Worm (Caenorhabditis elegans) whole organism, L1 larva: ENCODE measurements around the gene R12B2.13.

ENCODE experiments used
- C16A3.4 ChIP-seq: fragments of 150-350 bp; optimal IDR thresholded peaks from 2 replicates; lab custom pipeline; 2014; ENCODE audit warnings: missing biosample characterization, missing genetic modification characterization
- C34B4.2 ChIP-seq: sonication (generic microtip); optimal IDR thresholded peaks from 2 replicates; lab custom pipeline; 2017; ENCODE audit warnings: mild to moderate bottlenecking, missing genetic modification characterization, missing compliant biosample characterization
- aha-1 ChIP-seq: fragments of 150-350 bp; optimal IDR thresholded peaks from 2 replicates; lab custom pipeline; 2014; ENCODE audit warnings: missing biosample characterization, missing genetic modification characterization
- alr-1 ChIP-seq: fragments of 200-800 bp; sonication (Bioruptor generic); optimal IDR thresholded peaks from 2 replicates; lab custom pipeline; 2018; ENCODE audit warnings: borderline replicate concordance, mild to moderate bottlenecking, missing genetic modification characterization, missing compliant biosample characterization
- aly-2 ChIP-seq: fragments of 150-350 bp; optimal IDR thresholded peaks from 2 replicates; lab custom pipeline; 2014; ENCODE audit warnings: missing biosample characterization, missing genetic modification characterization
- ama-1 ChIP-seq: fragments of 150-350 bp; optimal IDR thresholded peaks from 2 replicates; lab custom pipeline; 2014
- blmp-1 ChIP-seq: fragments of 150-350 bp; optimal IDR thresholded peaks from 2 replicates; lab custom pipeline; 2014; ENCODE audit warnings: missing biosample characterization, missing genetic modification characterization
- ceh-82 ChIP-seq, 3 experiments: fragments of 150-350 bp in 1 of 3; sonication (generic microtip) in 2 of 3; optimal IDR thresholded peaks; 2 replicates each; lab custom pipeline; 2014 to 2017; ENCODE audit warnings: missing biosample characterization in 3 of 3, missing genetic modification characterization in 3 of 3
- ceh-88 ChIP-seq: fragments of 200-800 bp; sonication (Bioruptor generic); IDR thresholded peaks from 2 replicates; pipeline ENCODE4 v1.3.6; 2022; ENCODE audit warnings: missing genetic modification characterization, missing compliant biosample characterization
- ceh-90 ChIP-seq: sonication (generic microtip); optimal IDR thresholded peaks from 2 replicates; lab custom pipeline; 2016; ENCODE audit warnings: missing genetic modification characterization, missing compliant biosample characterization
- dsc-1 ChIP-seq: sonication (generic microtip); optimal IDR thresholded peaks from 2 replicates; lab custom pipeline; 2016; ENCODE audit warnings: mild to moderate bottlenecking, missing genetic modification characterization, missing compliant biosample characterization
- efl-1 ChIP-seq, 4 experiments: fragments of 150-350 bp; optimal IDR thresholded peaks in 3 of 4; peaks in 1 of 4; 1 replicate in 1 of 4; 2 replicates in 3 of 4; lab custom pipeline; 2014; ENCODE audit warnings: missing biosample characterization in 2 of 4, missing genetic modification characterization in 2 of 4, missing genetic modification reagents in 2 of 4
- efl-3 ChIP-seq: fragments of 200-800 bp; sonication (Bioruptor generic); optimal IDR thresholded peaks from 2 replicates; lab custom pipeline; 2018; ENCODE audit warnings: mild to moderate bottlenecking, missing genetic modification characterization, missing compliant biosample characterization
- egl-13 ChIP-seq: sonication (generic microtip); optimal IDR thresholded peaks from 2 replicates; lab custom pipeline; 2016; ENCODE audit warnings: missing genotype, missing genetic modification reagents, missing genetic modification characterization, missing compliant biosample characterization
- elt-3 ChIP-seq, 6 experiments: fragments of 150-350 bp in 1 of 6; sonication (generic microtip); optimal IDR thresholded peaks; 2 replicates each; lab custom pipeline; 2017 to 2018; ENCODE audit warnings: missing biosample characterization in 6 of 6, missing genetic modification characterization in 6 of 6, inconsistent platforms in 1 of 6
- fkh-10 ChIP-seq: sonication (generic microtip); optimal IDR thresholded peaks from 2 replicates; lab custom pipeline; 2017; ENCODE audit warnings: missing biosample characterization, missing genetic modification reagents, missing genetic modification characterization
- fkh-4 ChIP-seq: sonication (generic microtip); optimal IDR thresholded peaks from 2 replicates; lab custom pipeline; 2016; ENCODE audit warnings: missing compliant biosample characterization, missing genetic modification characterization, borderline replicate concordance
- grh-1 ChIP-seq: fragments of 200-800 bp; sonication (Bioruptor generic); IDR thresholded peaks from 2 replicates; pipeline ENCODE4 v1.3.6; 2022; ENCODE audit warnings: missing genetic modification reagents, missing genetic modification characterization, missing compliant biosample characterization
- hlh-17 ChIP-seq: fragments of 200-800 bp; sonication (Bioruptor generic); optimal IDR thresholded peaks from 2 replicates; lab custom pipeline; 2018; ENCODE audit warnings: missing genetic modification characterization, mild to moderate bottlenecking, missing compliant biosample characterization, moderate library complexity, borderline replicate concordance
- hpl-2 ChIP-seq: fragments of 150-350 bp; optimal IDR thresholded peaks from 2 replicates; lab custom pipeline; 2014; ENCODE audit warnings: missing biosample characterization, missing genetic modification reagents, missing genetic modification characterization
- irx-1 ChIP-seq: sonication (generic microtip); optimal IDR thresholded peaks from 2 replicates; lab custom pipeline; 2016; ENCODE audit warnings: missing genetic modification characterization, missing compliant biosample characterization
- lin-35 ChIP-seq, 2 experiments: fragments of 150-350 bp; optimal IDR thresholded peaks; 2 replicates each; lab custom pipeline; 2014; ENCODE audit warnings: missing biosample characterization in 2 of 2, missing genetic modification characterization in 2 of 2, missing genetic modification reagents in 2 of 2
- lin-39 ChIP-seq: fragments of 150-350 bp; optimal IDR thresholded peaks from 2 replicates; lab custom pipeline; 2014; ENCODE audit warnings: missing biosample characterization, missing genetic modification reagents, missing genetic modification characterization
- lsy-2 ChIP-seq, 2 experiments: fragments of 150-350 bp; optimal IDR thresholded peaks; 2 replicates each; lab custom pipeline; 2014; ENCODE audit warnings: missing biosample characterization in 2 of 2, missing genetic modification characterization in 2 of 2
- mab-9 ChIP-seq: fragments of 200-800 bp; sonication (Bioruptor generic); IDR thresholded peaks from 2 replicates; pipeline ENCODE4 v1.3.6; 2022; ENCODE audit warnings: missing genetic modification reagents, missing genetic modification characterization, missing compliant biosample characterization
- mdl-1 ChIP-seq, 2 experiments: fragments of 150-350 bp; optimal IDR thresholded peaks; 2 replicates each; lab custom pipeline; 2014 to 2017; ENCODE audit warnings: missing biosample characterization in 2 of 2, missing genetic modification characterization in 2 of 2, inconsistent platforms in 1 of 2
- mep-1 ChIP-seq: fragments of 150-350 bp; optimal IDR thresholded peaks from 2 replicates; lab custom pipeline; 2014; ENCODE audit warnings: missing biosample characterization, missing genetic modification characterization
- nhr-12 ChIP-seq: sonication (generic microtip); optimal IDR thresholded peaks from 2 replicates; lab custom pipeline; 2017; ENCODE audit warnings: missing biosample characterization, missing genetic modification characterization
- nhr-20 ChIP-seq: sonication (generic microtip); optimal IDR thresholded peaks from 2 replicates; lab custom pipeline; 2016; ENCODE audit warnings: mild to moderate bottlenecking, missing genetic modification characterization, missing compliant biosample characterization
- nhr-237 ChIP-seq: fragments of 150-350 bp; optimal IDR thresholded peaks from 2 replicates; lab custom pipeline; 2014; ENCODE audit warnings: missing biosample characterization, missing genetic modification characterization
- nhr-28 ChIP-seq: fragments of 150-350 bp; optimal IDR thresholded peaks from 2 replicates; lab custom pipeline; 2014; ENCODE audit warnings: missing biosample characterization, missing genetic modification characterization
- nhr-47 ChIP-seq: sonication (generic microtip); optimal IDR thresholded peaks from 2 replicates; lab custom pipeline; 2016; ENCODE audit warnings: mild to moderate bottlenecking, missing genetic modification characterization, moderate library complexity, missing compliant biosample characterization
- nhr-71 ChIP-seq: sonication (generic microtip); optimal IDR thresholded peaks from 2 replicates; lab custom pipeline; 2016; ENCODE audit warnings: mild to moderate bottlenecking, missing genetic modification characterization, moderate library complexity, missing compliant biosample characterization
- nhr-77 ChIP-seq: fragments of 150-350 bp; optimal IDR thresholded peaks from 2 replicates; lab custom pipeline; 2014; ENCODE audit warnings: missing biosample characterization, missing genetic modification characterization
- nhr-85 ChIP-seq: sonication (generic microtip); peaks from one replicate; lab custom pipeline; 2016; ENCODE audit warnings: missing genetic modification characterization, inconsistent platforms, missing compliant biosample characterization
- pqm-1 ChIP-seq: sonication (generic microtip); optimal IDR thresholded peaks from 3 replicates; lab custom pipeline; 2017; ENCODE audit warnings: missing biosample characterization, missing genetic modification characterization
- rnt-1 ChIP-seq: sonication (generic microtip); optimal IDR thresholded peaks from 2 replicates; lab custom pipeline; 2016; ENCODE audit warnings: mild to moderate bottlenecking, missing genetic modification characterization, moderate library complexity, missing compliant biosample characterization
- skn-1 ChIP-seq: fragments of 150-350 bp; optimal IDR thresholded peaks from 2 replicates; lab custom pipeline; 2014; ENCODE audit warnings: missing biosample characterization, missing genetic modification characterization
- sox-4 ChIP-seq: sonication (generic microtip); optimal IDR thresholded peaks from 2 replicates; lab custom pipeline; 2016; ENCODE audit warnings: missing genetic modification characterization, missing compliant biosample characterization
- swsn-7 ChIP-seq: sonication (generic microtip); optimal IDR thresholded peaks from 2 replicates; lab custom pipeline; 2016; ENCODE audit warnings: missing genetic modification characterization, missing compliant biosample characterization
- tbx-2 ChIP-seq: sonication (generic microtip); optimal IDR thresholded peaks from 2 replicates; lab custom pipeline; 2016; ENCODE audit warnings: missing genetic modification characterization, missing compliant biosample characterization
- tlp-1 ChIP-seq: fragments of 150-350 bp; optimal IDR thresholded peaks from 2 replicates; lab custom pipeline; 2014; ENCODE audit warnings: missing biosample characterization, missing genetic modification characterization
- unc-30 ChIP-seq: sonication (generic microtip); optimal IDR thresholded peaks from 2 replicates; lab custom pipeline; 2017; ENCODE audit warnings: missing biosample characterization, missing genetic modification characterization
- unc-98 ChIP-seq: fragments of 200-800 bp; sonication (Bioruptor generic); IDR thresholded peaks from 2 replicates; pipeline ENCODE4 v1.3.6; 2022; ENCODE audit warnings: missing genetic modification characterization, missing compliant biosample characterization
- vab-15 ChIP-seq: sonication (generic microtip); optimal IDR thresholded peaks from 2 replicates; lab custom pipeline; 2017; ENCODE audit warnings: missing genotype, mild to moderate bottlenecking, missing genetic modification characterization, missing compliant biosample characterization
- zip-4 ChIP-seq: fragments of 200-800 bp; sonication (Bioruptor generic); optimal IDR thresholded peaks from 2 replicates; lab custom pipeline; 2018; ENCODE audit warnings: mild to moderate bottlenecking, missing genetic modification characterization, moderate library complexity, missing compliant biosample characterization
- ztf-11 ChIP-seq, 2 experiments: sonication (generic microtip); optimal IDR thresholded peaks; 2 replicates each; lab custom pipeline; 2016 to 2017; ENCODE audit warnings: missing genetic modification characterization in 2 of 2, missing biosample characterization in 1 of 2, missing compliant biosample characterization in 1 of 2

R12B2.13 gene

DNA sequence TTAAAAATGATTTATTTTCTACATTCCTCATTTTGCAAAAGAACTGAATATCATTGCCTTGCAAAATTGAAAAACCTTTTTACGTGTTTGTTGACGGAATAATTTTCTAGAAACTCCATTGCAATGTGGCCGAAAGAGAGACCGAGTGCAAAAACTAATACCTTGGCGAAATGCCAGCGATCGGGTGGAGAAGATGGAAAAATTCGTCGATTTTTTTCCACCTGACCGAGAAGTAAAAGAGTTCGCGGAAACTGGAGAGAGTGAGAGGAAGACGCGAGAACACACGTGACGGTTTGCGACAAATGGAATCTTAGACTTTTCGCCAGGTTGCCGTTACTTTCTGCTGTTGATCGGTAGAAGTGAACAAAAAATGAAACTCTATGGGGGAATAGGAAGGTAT lies 8.4 kb upstream of the R12B2.13 start (continued):
- no peak for TF ChIP-seq unc-98
- peak; percentile 92 for TF ChIP-seq nhr-85 (tag; lab: Kevin White, UChicago)
- no peak for TF ChIP-seq nhr-77 (tag; lab: Kevin White, UChicago)
- TF ChIP-seq mep-1 (tag; lab: Kevin White, UChicago), result peak; percentile 52
- TF ChIP-seq efl-3 (GFP tag; lab: Kevin White, UChicago), result no peak
- TF ChIP-seq irx-1, result no peak
- TF ChIP-seq elt-3 (tag; optimal IDR thresholded peaks at IDR 0.05; lab: Kevin White, UChicago), result peak in 1 of 6 experiments; percentile 64
- no peak for TF ChIP-seq unc-30 (tag; lab: Kevin White, UChicago)
- no peak for TF ChIP-seq C34B4.2
- peak; percentile 77 for TF ChIP-seq nhr-20
- TF ChIP-seq aha-1 (tag; lab: Kevin White, UChicago), result no peak
- TF ChIP-seq fkh-10 (GFP tag; lab: Kevin White, UChicago), result no peak
- no peak for TF ChIP-seq ztf-11 (tag; optimal IDR thresholded peaks at IDR 0.05; lab: Kevin White, UChicago)
- TF ChIP-seq rnt-1 (tag; lab: Kevin White, UChicago), result peak; percentile 26
- TF ChIP-seq C16A3.4 (tag; lab: Kevin White, UChicago), result peak; percentile 44
- TF ChIP-seq efl-1 (optimal IDR thresholded peaks at IDR 0.05; lab: Kevin White, UChicago), result peak in 1 of 2 experiments; percentile 17
- peak; percentile 16 to 53 for TF ChIP-seq efl-1 (GFP tag; optimal IDR thresholded peaks at IDR 0.05 in 1 of 2; lab: Kevin White, UChicago)
- TF ChIP-seq lsy-2 (tag; optimal IDR thresholded peaks at IDR 0.05; lab: Kevin White, UChicago), result peak in 1 of 2 experiments; percentile 74
- TF ChIP-seq ceh-82 (tag; optimal IDR thresholded peaks at IDR 0.05; lab: Kevin White, UChicago), result peak in 1 of 3 experiments; percentile 20
- TF ChIP-seq tbx-2, result peak; percentile 46
- no peak for TF ChIP-seq nhr-12 (tag; lab: Kevin White, UChicago)
- TF ChIP-seq hlh-17 (GFP tag; lab: Kevin White, UChicago), result no peak
- no peak for TF ChIP-seq egl-13 (tag; lab: Kevin White, UChicago)

DNA sequence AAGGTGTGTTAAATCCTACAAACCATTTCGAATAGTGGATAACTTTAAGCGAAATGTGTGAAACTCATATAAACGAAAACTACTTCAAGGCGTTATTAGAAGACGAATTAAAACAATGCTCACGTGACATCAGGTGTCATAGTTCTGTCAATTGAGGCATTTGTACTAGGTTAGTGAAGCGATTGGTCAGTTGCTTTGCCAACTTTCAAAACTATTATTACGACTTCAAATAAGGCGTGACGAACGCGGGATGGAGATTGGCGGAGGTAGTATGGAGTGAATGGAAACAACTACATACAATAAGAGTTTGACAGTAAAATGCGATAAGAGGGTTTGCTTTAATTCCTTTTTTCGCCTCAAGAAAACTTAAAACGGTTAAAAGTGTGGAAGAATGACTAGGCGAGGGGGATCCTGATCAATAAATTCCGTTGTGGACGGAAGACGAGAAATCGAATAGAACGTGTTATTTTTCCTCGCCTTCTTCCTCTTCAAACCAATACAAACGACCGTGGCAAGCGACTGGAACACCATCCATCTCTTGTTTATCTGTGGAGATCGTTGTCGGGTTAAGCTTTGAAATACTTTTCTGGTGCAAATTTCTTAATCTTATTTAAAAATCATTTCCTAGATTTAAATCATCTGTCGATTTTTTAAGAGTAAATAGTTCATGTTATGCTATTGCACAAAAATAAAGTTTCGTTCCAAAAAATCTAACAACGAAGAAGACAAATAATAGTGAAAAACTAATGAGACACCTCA lies 7.7 kb upstream of the R12B2.13 start:
- TF ChIP-seq ceh-90 (tag; lab: Kevin White, UChicago) (no peak), efl-1 (optimal IDR thresholded peaks at IDR 0.05; lab: Kevin White, UChicago) (no peak), efl-1 (GFP tag; optimal IDR thresholded peaks at IDR 0.05 in 1 of 2; lab: Kevin White, UChicago) (peak in 1 of 2 experiments; percentile 89), dsc-1 (tag; lab: Kevin White, UChicago) (no peak), mdl-1 (tag; optimal IDR thresholded peaks at IDR 0.05; lab: Kevin White, UChicago) (no peak), alr-1 (tag; lab: Kevin White, UChicago) (no peak), egl-13 (tag; lab: Kevin White, UChicago) (no peak), nhr-237 (tag; lab: Kevin White, UChicago) (no peak), mep-1 (tag; lab: Kevin White, UChicago) (no peak), ama-1 (lab: Kevin White, UChicago) (no peak), swsn-7 (no peak), lin-35 (GFP tag; optimal IDR thresholded peaks at IDR 0.05; lab: Kevin White, UChicago) (peak in 1 of 2 experiments; percentile 40), grh-1 (GFP tag; lab: Robert Waterston, UW) (no peak), pqm-1 (no peak), C34B4.2 (no peak)

DNA sequence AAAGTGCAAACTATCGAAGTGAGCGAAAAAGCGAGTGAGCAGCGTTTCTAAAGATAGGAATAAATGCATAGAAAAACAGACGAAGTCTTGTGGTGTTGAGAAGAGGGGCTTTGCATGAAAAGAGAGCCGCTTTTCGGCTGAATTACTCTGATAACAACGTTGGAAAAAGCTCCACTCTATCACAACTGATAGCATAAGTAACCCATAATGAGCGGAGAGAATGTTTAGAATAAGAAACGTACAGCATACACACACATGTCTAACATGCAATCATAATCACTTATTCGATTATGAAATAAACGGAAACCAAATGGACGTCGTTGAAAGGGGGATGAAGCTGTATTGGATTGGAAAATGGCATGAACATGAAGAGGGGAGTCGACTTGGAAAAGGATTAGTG lies 7.0 kb upstream of the R12B2.13 start:
- TF ChIP-seq blmp-1 (no peak), nhr-47 (tag; lab: Kevin White, UChicago) (peak; percentile 23), efl-1 (optimal IDR thresholded peaks at IDR 0.05; lab: Kevin White, UChicago) (no peak), efl-1 (GFP tag; optimal IDR thresholded peaks at IDR 0.05 in 1 of 2; lab: Kevin White, UChicago) (no peak), fkh-4 (tag; lab: Kevin White, UChicago) (no peak), tlp-1 (tag; lab: Kevin White, UChicago) (no peak), ztf-11 (tag; optimal IDR thresholded peaks at IDR 0.05; lab: Kevin White, UChicago) (no peak), ceh-88 (no peak), sox-4 (no peak), nhr-71 (tag; lab: Kevin White, UChicago) (peak; percentile 6), vab-15 (tag; lab: Kevin White, UChicago) (no peak), C16A3.4 (tag; lab: Kevin White, UChicago) (no peak), zip-4 (no peak), lin-39 (tag; lab: Kevin White, UChicago) (no peak), aly-2 (tag; lab: Kevin White, UChicago) (no peak), mab-9 (GFP tag; lab: Robert Waterston, UW) (no peak), nhr-12 (tag; lab: Kevin White, UChicago) (no peak), tbx-2 (no peak), rnt-1 (tag; lab: Kevin White, UChicago) (no peak), skn-1 (no peak), nhr-28 (tag; lab: Kevin White, UChicago) (no peak), hpl-2 (GFP tag; lab: Kevin White, UChicago) (no peak), fkh-10 (GFP tag; lab: Kevin White, UChicago) (no peak)
